Worm (Caenorhabditis elegans) whole organism, L4 larva: ENCODE measurements around the gene atf-7.

Source experiments
- F49E8.2 ChIP-seq: sonication (generic microtip); optimal IDR thresholded peaks from 2 replicates; lab custom pipeline; 2016; ENCODE audit warnings: missing compliant biosample characterization, mild to moderate bottlenecking, missing genetic modification characterization, borderline replicate concordance
- R02D3.7 ChIP-seq: fragments of 150-350 bp; sonication (generic microtip); optimal IDR thresholded peaks from 3 replicates; lab custom pipeline; 2014; ENCODE audit warnings: missing biosample characterization, missing genetic modification characterization
- T20F7.1 ChIP-seq: fragments of 200-800 bp; sonication (Bioruptor generic); optimal IDR thresholded peaks from 2 replicates; lab custom pipeline; 2018; ENCODE audit warnings: mild to moderate bottlenecking, missing genetic modification characterization, missing compliant biosample characterization
- T26A8.4 ChIP-seq: fragments of 200-800 bp; sonication (Bioruptor generic); IDR thresholded peaks from 2 replicates; pipeline ENCODE4 v1.3.6; 2022; ENCODE audit warnings: missing genetic modification characterization, missing compliant biosample characterization
- Y75B8A.6 ChIP-seq: fragments of 200-800 bp; sonication (Bioruptor generic); IDR thresholded peaks from 2 replicates; pipeline ENCODE4 v1.3.6; 2022; ENCODE audit warnings: missing genetic modification reagents, missing genetic modification characterization, missing compliant biosample characterization
- ZK337.2 ChIP-seq: fragments of 200-800 bp; sonication (Bioruptor generic); IDR thresholded peaks from 2 replicates; pipeline ENCODE4 v1.3.6; 2022; ENCODE audit warnings: missing genetic modification reagents, missing genetic modification characterization, missing compliant biosample characterization
- aha-1 ChIP-seq: fragments of 150-350 bp; peaks from one replicate; lab custom pipeline; 2014; ENCODE audit warnings: missing biosample characterization, missing genetic modification characterization
- ama-1 ChIP-seq: fragments of 150-350 bp; optimal IDR thresholded peaks from 2 replicates; lab custom pipeline; 2014; ENCODE audit warnings: inconsistent platforms, mixed read lengths
- attf-4 ChIP-seq: sonication (generic microtip); optimal IDR thresholded peaks from 3 replicates; lab custom pipeline; 2017; ENCODE audit warnings: missing biosample characterization, missing genetic modification characterization
- ceh-20 ChIP-seq: fragments of 200-800 bp; sonication (Bioruptor generic); IDR thresholded peaks from 2 replicates; pipeline ENCODE4 v1.3.6; 2022; ENCODE audit warnings: missing genetic modification reagents, missing genetic modification characterization, missing compliant biosample characterization
- ceh-32 ChIP-seq: sonication (generic microtip); optimal IDR thresholded peaks from 2 replicates; lab custom pipeline; 2016; ENCODE audit warnings: mild to moderate bottlenecking, missing genetic modification characterization, missing compliant biosample characterization; ENCODE audit not compliant: poor library complexity
- ceh-82 ChIP-seq: sonication (generic microtip); optimal IDR thresholded peaks from 2 replicates; lab custom pipeline; 2017; ENCODE audit warnings: missing biosample characterization, missing genetic modification characterization
- cey-2 ChIP-seq: sonication (generic microtip); optimal IDR thresholded peaks from 3 replicates; lab custom pipeline; 2017; ENCODE audit warnings: missing genetic modification characterization, mild to moderate bottlenecking, missing compliant biosample characterization, antibody characterized with exemption, borderline replicate concordance; ENCODE audit not compliant: insufficient read depth
- daf-16 ChIP-seq, 3 experiments: sonication (generic microtip); optimal IDR thresholded peaks; 2 replicates each; lab custom pipeline; 2016 to 2017; ENCODE audit warnings: missing genetic modification characterization in 3 of 3, missing genetic modification reagents in 3 of 3, mild to moderate bottlenecking in 2 of 3, missing compliant biosample characterization in 2 of 3, missing biosample characterization in 1 of 3, moderate library complexity in 1 of 3
- dmd-6 ChIP-seq: fragments of 200-800 bp; sonication (Bioruptor generic); IDR thresholded peaks from 2 replicates; pipeline ENCODE4 v1.3.6; 2022; ENCODE audit warnings: missing genetic modification reagents, missing genetic modification characterization, missing compliant biosample characterization
- dpl-1 ChIP-seq: fragments of 150-350 bp; optimal IDR thresholded peaks from 2 replicates; lab custom pipeline; 2014; ENCODE audit warnings: missing biosample characterization, missing genetic modification reagents, missing genetic modification characterization
- dve-1 ChIP-seq: sonication (generic microtip); optimal IDR thresholded peaks from 2 replicates; lab custom pipeline; 2017; ENCODE audit warnings: antibody characterized with exemption, mild to moderate bottlenecking, missing genetic modification characterization, missing compliant biosample characterization; ENCODE audit not compliant: insufficient read depth
- gei-8 ChIP-seq: fragments of 200-800 bp; sonication (Bioruptor generic); optimal IDR thresholded peaks from 2 replicates; lab custom pipeline; 2018; ENCODE audit warnings: mild to moderate bottlenecking, missing genetic modification characterization, missing compliant biosample characterization
- hif-1 ChIP-seq, 2 experiments: sonication (generic microtip); optimal IDR thresholded peaks; 2 replicates each; lab custom pipeline; 2016 to 2017; ENCODE audit warnings: missing compliant biosample characterization in 2 of 2, missing genetic modification characterization in 2 of 2, missing genetic modification reagents in 2 of 2, missing genotype in 2 of 2, mild to moderate bottlenecking in 1 of 2
- hlh-11 ChIP-seq: fragments of 200-800 bp; sonication (Bioruptor generic); optimal IDR thresholded peaks from 2 replicates; lab custom pipeline; 2018; ENCODE audit warnings: mild to moderate bottlenecking, missing genetic modification characterization, missing compliant biosample characterization
- hmg-1.1 ChIP-seq: fragments of 200-800 bp; sonication (Bioruptor generic); IDR thresholded peaks from 2 replicates; pipeline ENCODE4 v1.3.6; 2022; ENCODE audit warnings: missing genetic modification reagents, missing genetic modification characterization, missing compliant biosample characterization
- lin-13 ChIP-seq: fragments of 150-350 bp; optimal IDR thresholded peaks from 2 replicates; lab custom pipeline; 2014; ENCODE audit warnings: missing biosample characterization, missing genetic modification reagents, missing genetic modification characterization
- lin-29 ChIP-seq: fragments of 200-800 bp; sonication (Bioruptor generic); IDR thresholded peaks from 2 replicates; pipeline ENCODE4 v1.3.6; 2022; ENCODE audit warnings: missing genetic modification reagents, missing genetic modification characterization, missing compliant biosample characterization
- lir-3 ChIP-seq: sonication (generic microtip); optimal IDR thresholded peaks from 2 replicates; lab custom pipeline; 2016; ENCODE audit warnings: mild to moderate bottlenecking, missing genetic modification characterization, missing compliant biosample characterization
- madf-9 ChIP-seq: fragments of 200-800 bp; sonication (Bioruptor generic); conservative IDR thresholded peaks from 2 replicates; pipeline ENCODE4 v1.3.6; 2022; ENCODE audit warnings: missing genetic modification reagents, missing genetic modification characterization, missing compliant biosample characterization
- mdl-1 ChIP-seq, 2 experiments: fragments of 150-350 bp in 1 of 2; sonication (generic microtip) in 1 of 2; optimal IDR thresholded peaks; 2 replicates each; lab custom pipeline; 2014 to 2017; ENCODE audit warnings: missing biosample characterization in 2 of 2, missing genetic modification characterization in 2 of 2
- mep-1 ChIP-seq: fragments of 150-350 bp; sonication (generic microtip); optimal IDR thresholded peaks from 3 replicates; lab custom pipeline; 2014; ENCODE audit warnings: missing biosample characterization, missing genetic modification characterization
- mes-2 ChIP-seq: sonication (generic microtip); optimal IDR thresholded peaks from 2 replicates; lab custom pipeline; 2016; ENCODE audit warnings: missing genotype, mild to moderate bottlenecking, missing genetic modification characterization, missing compliant biosample characterization; ENCODE audit not compliant: poor library complexity, severe bottlenecking
- mxl-3 ChIP-seq: fragments of 200-800 bp; sonication (Bioruptor generic); optimal IDR thresholded peaks from 2 replicates; lab custom pipeline; 2018; ENCODE audit warnings: mild to moderate bottlenecking, missing genetic modification characterization, missing compliant biosample characterization
- nhr-11 ChIP-seq: fragments of 150-350 bp; optimal IDR thresholded peaks from 2 replicates; lab custom pipeline; 2014; ENCODE audit warnings: missing biosample characterization, missing genetic modification characterization
- nhr-25 ChIP-seq: sonication (generic microtip); optimal IDR thresholded peaks from 2 replicates; lab custom pipeline; 2017; ENCODE audit warnings: missing genetic modification characterization, mild to moderate bottlenecking, missing compliant biosample characterization, antibody characterized with exemption, moderate library complexity, borderline replicate concordance; ENCODE audit not compliant: insufficient read depth
- nhr-28 ChIP-seq: fragments of 150-350 bp; optimal IDR thresholded peaks from 2 replicates; lab custom pipeline; 2014; ENCODE audit warnings: missing biosample characterization, missing genetic modification characterization
- nhr-48 ChIP-seq: sonication (generic microtip); optimal IDR thresholded peaks from 2 replicates; lab custom pipeline; 2016; ENCODE audit warnings: mild to moderate bottlenecking, missing genetic modification characterization, missing compliant biosample characterization
- nhr-77 ChIP-seq: fragments of 150-350 bp; optimal IDR thresholded peaks from 2 replicates; lab custom pipeline; 2014; ENCODE audit warnings: missing biosample characterization, missing genetic modification characterization
- pha-4 ChIP-seq, 2 experiments: fragments of 150-350 bp in 1 of 2; fragments of 200-800 bp in 1 of 2; sonication (Bioruptor generic) in 1 of 2; IDR thresholded peaks in 1 of 2; optimal IDR thresholded peaks in 1 of 2; 2 replicates each; pipeline versions ENCODE4 v1.3.6 to Lab custom; 2014 to 2022; ENCODE audit warnings: missing genetic modification characterization in 2 of 2, missing genetic modification reagents in 2 of 2, missing biosample characterization in 1 of 2, missing compliant biosample characterization in 1 of 2
- php-3 ChIP-seq: fragments of 200-800 bp; sonication (Bioruptor generic); IDR thresholded peaks from 2 replicates; pipeline ENCODE4 v1.3.6; 2022; ENCODE audit warnings: missing genetic modification reagents, missing genetic modification characterization, missing compliant biosample characterization
- pqm-1 ChIP-seq: sonication (generic microtip); optimal IDR thresholded peaks from 2 replicates; lab custom pipeline; 2017; ENCODE audit warnings: missing biosample characterization, missing genetic modification characterization
- rbr-2 ChIP-seq: sonication (generic microtip); optimal IDR thresholded peaks from 2 replicates; lab custom pipeline; 2016; ENCODE audit warnings: missing genotype, missing genetic modification characterization, missing compliant biosample characterization
- saeg-2 ChIP-seq: fragments of 200-800 bp; sonication (Bioruptor generic); IDR thresholded peaks from 2 replicates; pipeline ENCODE4 v1.3.6; 2022; ENCODE audit warnings: missing genetic modification reagents, missing genetic modification characterization, missing compliant biosample characterization
- snpc-1.2 ChIP-seq: fragments of 200-800 bp; sonication (Bioruptor generic); IDR thresholded peaks from 2 replicates; pipeline ENCODE4 v1.3.6; 2022; ENCODE audit warnings: missing genetic modification reagents, missing genetic modification characterization, missing compliant biosample characterization
- spr-3 ChIP-seq: fragments of 200-800 bp; sonication (Bioruptor generic); optimal IDR thresholded peaks from 2 replicates; lab custom pipeline; 2018; ENCODE audit warnings: mild to moderate bottlenecking, missing genetic modification characterization, missing compliant biosample characterization
- tra-1 ChIP-seq: fragments of 200-800 bp; sonication (Bioruptor generic); IDR thresholded peaks from 2 replicates; pipeline ENCODE4 v1.3.6; 2022; ENCODE audit warnings: missing genetic modification reagents, missing genetic modification characterization, missing compliant biosample characterization
- unc-130 ChIP-seq: sonication (generic microtip); optimal IDR thresholded peaks from 2 replicates; lab custom pipeline; 2016; ENCODE audit warnings: missing genetic modification reagents, missing genetic modification characterization, missing compliant biosample characterization
- vab-7 ChIP-seq: fragments of 200-800 bp; sonication (Bioruptor generic); IDR thresholded peaks from 2 replicates; pipeline ENCODE4 v1.3.6; 2022; ENCODE audit warnings: missing genetic modification reagents, missing genetic modification characterization, missing compliant biosample characterization
- zip-11 ChIP-seq: fragments of 200-800 bp; sonication (Bioruptor generic); IDR thresholded peaks from 2 replicates; pipeline ENCODE4 v1.3.6; 2022; ENCODE audit warnings: missing genetic modification characterization, missing compliant biosample characterization

Gene atf-7

DNA sequence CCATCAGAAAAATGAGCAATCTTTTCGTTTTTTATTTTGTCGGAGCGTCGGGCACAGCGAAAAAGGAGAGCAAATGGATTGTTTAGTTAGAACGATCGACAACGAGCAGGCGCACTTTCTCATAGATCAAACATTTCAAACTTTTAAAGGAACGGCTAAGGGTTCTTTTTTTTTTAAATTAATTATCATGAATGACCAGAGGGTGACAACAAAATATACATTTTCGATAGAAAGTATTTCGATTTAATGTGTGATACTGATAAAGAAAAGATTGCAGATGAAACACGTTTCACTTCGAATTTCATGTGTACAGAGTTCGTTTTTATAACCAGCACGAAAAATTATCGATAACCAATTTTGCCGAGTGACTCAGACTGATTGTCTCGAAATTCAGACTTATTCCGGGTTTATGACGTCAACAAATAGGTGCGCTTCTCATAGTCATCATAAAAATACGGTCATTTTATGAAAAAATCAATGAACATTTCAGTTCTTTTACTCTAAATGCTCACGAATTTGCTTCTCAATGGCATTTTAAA, 7.8 kb upstream of the atf-7 start (continued):
- TF ChIP-seq nhr-77 (tag; lab: Kevin White, UChicago) (no peak), lin-29 (GFP tag; lab: Robert Waterston, UW) (no peak), vab-7 (GFP tag; lab: Robert Waterston, UW) (no peak), saeg-2 (GFP tag; lab: Robert Waterston, UW) (no peak), rbr-2 (no peak), gei-8 (GFP tag; lab: Kevin White, UChicago) (no peak), ceh-32 (tag; lab: Kevin White, UChicago) (no peak), zip-11 (GFP tag; lab: Robert Waterston, UW) (no peak), nhr-25 (tag; lab: Kevin White, UChicago) (no peak), F49E8.2 (tag; lab: Kevin White, UChicago) (no peak), aha-1 (tag; lab: Kevin White, UChicago) (peak; percentile 93), madf-9 (GFP tag; lab: Robert Waterston, UW) (no peak), mdl-1 (tag; optimal IDR thresholded peaks at IDR 0.05; lab: Kevin White, UChicago) (no peak), Y75B8A.6 (GFP tag; lab: Robert Waterston, UW) (no peak), unc-130 (no peak), dpl-1 (GFP tag; lab: Kevin White, UChicago) (no peak), ama-1 (lab: Kevin White, UChicago) (no peak), nhr-11 (tag; lab: Kevin White, UChicago) (no peak), attf-4 (tag; lab: Kevin White, UChicago) (no peak), mxl-3 (GFP tag; lab: Kevin White, UChicago) (peak; percentile 5), ceh-82 (tag; lab: Kevin White, UChicago) (no peak), spr-3 (GFP tag; lab: Kevin White, UChicago) (no peak)

ce11 chrIII:4506140-4506539, 7.3 kb upstream of the atf-7 start:
- TF ChIP-seq dmd-6 (GFP tag; lab: Robert Waterston, UW) (peak; percentile 72), aha-1 (tag; lab: Kevin White, UChicago) (peak; percentile 82), nhr-28 (tag; lab: Kevin White, UChicago) (peak; percentile 80), lin-13 (GFP tag; lab: Kevin White, UChicago) (no peak), ceh-20 (GFP tag; lab: Robert Waterston, UW) (no peak), php-3 (GFP tag; lab: Robert Waterston, UW) (peak; percentile 90), pha-4 (GFP tag; IDR thresholded peaks at IDR 0.05; lab: Robert Waterston, UW) (no peak), pha-4 (tag; optimal IDR thresholded peaks at IDR 0.05; lab: Kevin White, UChicago) (no peak), ZK337.2 (no peak), tra-1 (GFP tag; lab: Robert Waterston, UW) (0 out of 2 replicates have a peak, but pooled peaks have one; percentile 18), hlh-11 (tag; lab: Kevin White, UChicago) (peak; percentile 27), mes-2 (no peak), daf-16 (GFP tag; optimal IDR thresholded peaks at IDR 0.05; lab: Kevin White, UChicago) (no peak), daf-16 (tag; optimal IDR thresholded peaks at IDR 0.05; lab: Kevin White, UChicago) (peak; percentile 49), T20F7.1 (GFP tag; lab: Kevin White, UChicago) (peak; percentile 13), pqm-1 (tag; lab: Kevin White, UChicago) (peak; percentile 96), dve-1 (tag; lab: Kevin White, UChicago) (peak; percentile 41)

DNA sequence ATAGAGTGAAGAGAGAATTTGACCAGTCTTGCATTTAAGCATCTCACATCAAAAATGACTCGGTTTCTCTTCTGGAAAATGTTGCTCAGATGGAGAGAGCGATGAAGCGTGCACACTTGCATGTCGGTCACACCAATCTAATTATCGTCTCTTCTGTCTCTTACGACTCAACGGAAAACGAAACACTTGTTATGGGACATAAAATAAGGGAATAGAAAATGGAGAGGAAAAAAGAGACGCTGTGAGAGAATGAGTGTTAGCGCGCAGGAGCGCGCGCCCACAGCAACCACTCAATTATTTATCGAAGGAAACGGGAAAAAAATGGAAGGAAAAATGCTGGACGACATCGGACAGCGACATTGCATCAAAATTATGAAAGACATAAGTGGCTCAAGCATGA, 6.9 kb upstream of the atf-7 start:
- TF ChIP-seq unc-130 (no peak), ZK337.2 (no peak), mes-2 (no peak), hif-1 (tag; optimal IDR thresholded peaks at IDR 0.05; lab: Kevin White, UChicago) (peak in 1 of 2 experiments; percentile 3), nhr-77 (tag; lab: Kevin White, UChicago) (no peak), cey-2 (tag; lab: Kevin White, UChicago) (no peak), T26A8.4 (GFP tag; lab: Robert Waterston, UW) (0 out of 2 replicates have a peak, but pooled peaks have one; percentile 31), vab-7 (GFP tag; lab: Robert Waterston, UW) (peak; percentile 39; the same call in 1 of the 2 replicates), mdl-1 (tag; optimal IDR thresholded peaks at IDR 0.05; lab: Kevin White, UChicago) (peak in 1 of 2 experiments; percentile 1), nhr-48 (tag; lab: Kevin White, UChicago) (no peak), lir-3 (tag; lab: Kevin White, UChicago) (no peak), pqm-1 (tag; lab: Kevin White, UChicago) (no peak), gei-8 (GFP tag; lab: Kevin White, UChicago) (no peak), R02D3.7 (tag; lab: Kevin White, UChicago) (no peak), snpc-1.2 (GFP tag; lab: Robert Waterston, UW) (no peak), hmg-1.1 (peak; percentile 39; the same call in 1 of the 2 replicates), mep-1 (tag; lab: Kevin White, UChicago) (peak; percentile 33)
